Worm (Caenorhabditis elegans) whole organism, young adult: ENCODE data around the gene K02A2.1.
A peak's percentile ranks its signal among the peaks of the same experiment; 100 is the strongest.

ENCODE experiments used
- B0019.2 ChIP-seq: fragments of 200-800 bp; sonication (Bioruptor generic); conservative IDR thresholded peaks from 2 replicates; pipeline ENCODE4 v1.3.6; 2022; ENCODE audit warnings: missing genetic modification reagents, missing genetic modification characterization, missing compliant biosample characterization
- B0035.1 ChIP-seq: sonication (generic microtip); optimal IDR thresholded peaks from 2 replicates; lab custom pipeline; 2016; ENCODE audit warnings: missing genetic modification characterization, mild to moderate bottlenecking, missing compliant biosample characterization, missing genotype, missing genetic modification reagents
- F10E7.11 ChIP-seq: sonication (generic microtip); optimal IDR thresholded peaks from 2 replicates; lab custom pipeline; 2017; ENCODE audit warnings: mild to moderate bottlenecking, missing genetic modification characterization, moderate library complexity, missing compliant biosample characterization
- F23B12.7 ChIP-seq: sonication (generic microtip); optimal IDR thresholded peaks from 2 replicates; lab custom pipeline; 2017; ENCODE audit warnings: missing genetic modification characterization, mild to moderate bottlenecking, missing compliant biosample characterization, antibody characterized with exemption, moderate library complexity; ENCODE audit not compliant: insufficient read depth
- K11D2.4 ChIP-seq: fragments of 200-800 bp; sonication (Bioruptor generic); IDR thresholded peaks from 2 replicates; pipeline ENCODE4 v1.3.6; 2022; ENCODE audit warnings: missing genetic modification reagents, missing genetic modification characterization, missing compliant biosample characterization
- K12H6.12 ChIP-seq: fragments of 200-800 bp; sonication (Bioruptor generic); optimal IDR thresholded peaks from 2 replicates; lab custom pipeline; 2018; ENCODE audit warnings: mild to moderate bottlenecking, missing genetic modification characterization, missing compliant biosample characterization
- Y67H2A.10 ChIP-seq: fragments of 200-800 bp; sonication (Bioruptor generic); conservative IDR thresholded peaks from 2 replicates; pipeline ENCODE4 v1.3.6; 2022; ENCODE audit warnings: missing genetic modification reagents, missing genetic modification characterization, missing compliant biosample characterization
- atf-7 ChIP-seq: sonication (generic microtip); optimal IDR thresholded peaks from 2 replicates; lab custom pipeline; 2017; ENCODE audit warnings: mild to moderate bottlenecking, missing genetic modification characterization, missing compliant biosample characterization
- athp-1 ChIP-seq: sonication (generic microtip); optimal IDR thresholded peaks from 2 replicates; lab custom pipeline; 2017; ENCODE audit warnings: mild to moderate bottlenecking, missing genetic modification characterization, missing compliant biosample characterization
- attf-3 ChIP-seq: fragments of 200-800 bp; sonication (Bioruptor generic); conservative IDR thresholded peaks from 2 replicates; pipeline ENCODE4 v1.3.6; 2022; ENCODE audit warnings: missing genetic modification reagents, missing genetic modification characterization, missing compliant biosample characterization
- attf-5 ChIP-seq: fragments of 200-800 bp; sonication (Bioruptor generic); optimal IDR thresholded peaks from 2 replicates; lab custom pipeline; 2018; ENCODE audit warnings: mild to moderate bottlenecking, missing genetic modification characterization, missing compliant biosample characterization
- bed-1 ChIP-seq: fragments of 200-800 bp; sonication (Bioruptor generic); IDR thresholded peaks from 2 replicates; pipeline ENCODE4 v1.3.6; 2022; ENCODE audit warnings: missing genetic modification reagents, missing genetic modification characterization, missing compliant biosample characterization
- cebp-1 ChIP-seq, 2 experiments: fragments of 200-800 bp in 1 of 2; sonication (Bioruptor generic) in 1 of 2; sonication (generic microtip) in 1 of 2; IDR thresholded peaks in 1 of 2; optimal IDR thresholded peaks in 1 of 2; 2 replicates each; pipeline versions ENCODE4 v1.3.6 to Lab custom; 2017 to 2022; ENCODE audit warnings: missing compliant biosample characterization in 2 of 2, missing genetic modification characterization in 2 of 2, mild to moderate bottlenecking in 1 of 2, missing genetic modification reagents in 1 of 2, moderate library complexity in 1 of 2
- ceh-40 ChIP-seq: fragments of 200-800 bp; sonication (Bioruptor generic); IDR thresholded peaks from 2 replicates; pipeline ENCODE4 v1.3.6; 2022; ENCODE audit warnings: missing genetic modification characterization, missing compliant biosample characterization
- ceh-58 ChIP-seq: fragments of 200-800 bp; sonication (Bioruptor generic); IDR thresholded peaks from 2 replicates; pipeline ENCODE4 v1.3.6; 2022; ENCODE audit warnings: missing genetic modification characterization, missing compliant biosample characterization
- ceh-79 ChIP-seq: sonication (generic microtip); optimal IDR thresholded peaks from 2 replicates; lab custom pipeline; 2017; ENCODE audit warnings: mild to moderate bottlenecking, missing genetic modification characterization, missing compliant biosample characterization
- chd-7 ChIP-seq: sonication (generic microtip); optimal IDR thresholded peaks from 2 replicates; lab custom pipeline; 2016; ENCODE audit warnings: mild to moderate bottlenecking, missing genetic modification characterization, moderate library complexity, missing compliant biosample characterization
- dox-1 ChIP-seq: fragments of 200-800 bp; sonication (Bioruptor generic); IDR thresholded peaks from 2 replicates; pipeline ENCODE4 v1.3.6; 2022; ENCODE audit warnings: missing genetic modification reagents, missing genetic modification characterization, missing compliant biosample characterization
- dpff-1 ChIP-seq: sonication (generic microtip); optimal IDR thresholded peaks from 2 replicates; lab custom pipeline; 2017; ENCODE audit warnings: mild to moderate bottlenecking, missing genetic modification characterization, missing compliant biosample characterization
- dpl-1 ChIP-seq: fragments of 150-350 bp; optimal IDR thresholded peaks from 2 replicates; lab custom pipeline; 2014; ENCODE audit warnings: missing biosample characterization, missing genetic modification reagents, missing genetic modification characterization
- ekl-4 ChIP-seq: fragments of 200-800 bp; sonication (Bioruptor generic); IDR thresholded peaks from 2 replicates; pipeline ENCODE4 v1.3.6; 2022; ENCODE audit warnings: missing genetic modification reagents, missing genetic modification characterization, missing compliant biosample characterization
- fkh-3 ChIP-seq: sonication (generic microtip); optimal IDR thresholded peaks from 2 replicates; lab custom pipeline; 2016; ENCODE audit warnings: mild to moderate bottlenecking, missing genetic modification characterization, missing compliant biosample characterization
- gei-17 ChIP-seq: fragments of 200-800 bp; sonication (Bioruptor generic); optimal IDR thresholded peaks from 2 replicates; lab custom pipeline; 2018; ENCODE audit warnings: mild to moderate bottlenecking, missing genetic modification characterization, missing compliant biosample characterization
- hlh-12 ChIP-seq: sonication (generic microtip); optimal IDR thresholded peaks from 2 replicates; lab custom pipeline; 2016; ENCODE audit warnings: missing genetic modification characterization, missing compliant biosample characterization
- hmg-1.2 ChIP-seq: fragments of 200-800 bp; sonication (Bioruptor generic); IDR thresholded peaks from 2 replicates; pipeline ENCODE4 v1.3.6; 2022; ENCODE audit warnings: missing genetic modification reagents, missing genetic modification characterization, missing compliant biosample characterization
- let-526 ChIP-seq: fragments of 200-800 bp; sonication (Bioruptor generic); IDR thresholded peaks from 2 replicates; pipeline ENCODE4 v1.3.6; 2022; ENCODE audit warnings: missing genetic modification reagents, missing genetic modification characterization, missing compliant biosample characterization
- let-607 ChIP-seq, 2 experiments: fragments of 200-800 bp in 1 of 2; sonication (Bioruptor generic) in 1 of 2; sonication (generic microtip) in 1 of 2; optimal IDR thresholded peaks; 2 replicates each; lab custom pipeline; 2016 to 2018; ENCODE audit warnings: mild to moderate bottlenecking in 2 of 2, missing compliant biosample characterization in 2 of 2, missing genetic modification characterization in 2 of 2, moderate library complexity in 2 of 2, missing genotype in 1 of 2
- lin-40 ChIP-seq: sonication (generic microtip); optimal IDR thresholded peaks from 2 replicates; lab custom pipeline; 2016; ENCODE audit warnings: missing genetic modification characterization, mild to moderate bottlenecking, missing compliant biosample characterization, missing genotype, missing genetic modification reagents
- lsy-27 ChIP-seq: sonication (generic microtip); optimal IDR thresholded peaks from 2 replicates; lab custom pipeline; 2017; ENCODE audit warnings: missing genetic modification characterization, mild to moderate bottlenecking, missing compliant biosample characterization, antibody characterized with exemption, missing genotype, borderline replicate concordance; ENCODE audit not compliant: insufficient read depth
- mes-4 ChIP-seq: sonication (generic microtip); optimal IDR thresholded peaks from 2 replicates; lab custom pipeline; 2016; ENCODE audit warnings: missing genotype, missing genetic modification characterization, missing compliant biosample characterization
- mxl-1 ChIP-seq: sonication (generic microtip); optimal IDR thresholded peaks from 2 replicates; lab custom pipeline; 2016; ENCODE audit warnings: missing genetic modification characterization, missing compliant biosample characterization
- nfyb-1 ChIP-seq: fragments of 200-800 bp; sonication (Bioruptor generic); IDR thresholded peaks from 2 replicates; pipeline ENCODE4 v1.3.6; 2022; ENCODE audit warnings: missing genetic modification reagents, missing genetic modification characterization, missing compliant biosample characterization
- pbrm-1 ChIP-seq: fragments of 200-800 bp; sonication (Bioruptor generic); IDR thresholded peaks from 2 replicates; pipeline ENCODE4 v1.3.6; 2022; ENCODE audit warnings: missing genetic modification reagents, missing genetic modification characterization, missing compliant biosample characterization
- rec-8 ChIP-seq, 2 experiments: sonication (generic microtip); optimal IDR thresholded peaks; 2 replicates each; lab custom pipeline; 2016; ENCODE audit warnings: mild to moderate bottlenecking in 2 of 2, missing genetic modification characterization in 2 of 2, missing genetic modification reagents in 2 of 2, missing genotype in 2 of 2, missing biosample characterization in 1 of 2, missing compliant biosample characterization in 1 of 2, moderate library complexity in 1 of 2
- snpc-3.4 ChIP-seq: sonication (generic microtip); optimal IDR thresholded peaks from 2 replicates; lab custom pipeline; 2017; ENCODE audit warnings: missing genetic modification characterization, mild to moderate bottlenecking, missing compliant biosample characterization, antibody characterized with exemption, moderate library complexity, missing genotype, missing genetic modification reagents
- snpc-4 ChIP-seq, 5 experiments: fragments of 150-350 bp in 1 of 5; sonication (generic microtip) in 4 of 5; optimal IDR thresholded peaks; 2 replicates each; lab custom pipeline; 2014 to 2018; ENCODE audit warnings: missing genetic modification characterization in 5 of 5, missing biosample characterization in 3 of 5, antibody characterized with exemption in 2 of 5, mild to moderate bottlenecking in 2 of 5, missing compliant biosample characterization in 2 of 5, missing genotype in 2 of 5, moderate library complexity in 2 of 5, missing genetic modification reagents in 1 of 5
- tbp1 ChIP-seq: fragments of 200-800 bp; sonication (Bioruptor generic); optimal IDR thresholded peaks from 2 replicates; lab custom pipeline; 2018; ENCODE audit warnings: mild to moderate bottlenecking, missing genetic modification characterization, missing compliant biosample characterization
- tlf-1 ChIP-seq: fragments of 200-800 bp; sonication (Bioruptor generic); optimal IDR thresholded peaks from 2 replicates; lab custom pipeline; 2018; ENCODE audit warnings: mild to moderate bottlenecking, missing genetic modification characterization, missing compliant biosample characterization
- unc-130 ChIP-seq: sonication (generic microtip); optimal IDR thresholded peaks from 2 replicates; lab custom pipeline; 2016; ENCODE audit warnings: missing genetic modification reagents, missing genetic modification characterization, missing compliant biosample characterization
- unc-62 ChIP-seq: fragments of 150-350 bp; optimal IDR thresholded peaks from 2 replicates; lab custom pipeline; 2014; ENCODE audit warnings: missing biosample characterization, missing genetic modification reagents, missing genetic modification characterization
- xnd-1 ChIP-seq: sonication (generic microtip); optimal IDR thresholded peaks from 2 replicates; lab custom pipeline; 2016; ENCODE audit warnings: missing genotype, missing genetic modification reagents, missing genetic modification characterization, missing compliant biosample characterization
- zim-3 ChIP-seq: sonication (generic microtip); optimal IDR thresholded peaks from 2 replicates; lab custom pipeline; 2017; ENCODE audit warnings: mild to moderate bottlenecking, missing genetic modification characterization, moderate library complexity, missing compliant biosample characterization
- ztf-25 ChIP-seq: fragments of 200-800 bp; sonication (Bioruptor generic); IDR thresholded peaks from 2 replicates; pipeline ENCODE4 v1.3.6; 2022; ENCODE audit warnings: missing genetic modification reagents, missing genetic modification characterization, missing compliant biosample characterization
- ztf-6 ChIP-seq: fragments of 200-800 bp; sonication (Bioruptor generic); IDR thresholded peaks from 2 replicates; pipeline ENCODE4 v1.3.6; 2022; ENCODE audit warnings: missing genetic modification reagents, missing genetic modification characterization, missing compliant biosample characterization

Gene K02A2.1

DNA sequence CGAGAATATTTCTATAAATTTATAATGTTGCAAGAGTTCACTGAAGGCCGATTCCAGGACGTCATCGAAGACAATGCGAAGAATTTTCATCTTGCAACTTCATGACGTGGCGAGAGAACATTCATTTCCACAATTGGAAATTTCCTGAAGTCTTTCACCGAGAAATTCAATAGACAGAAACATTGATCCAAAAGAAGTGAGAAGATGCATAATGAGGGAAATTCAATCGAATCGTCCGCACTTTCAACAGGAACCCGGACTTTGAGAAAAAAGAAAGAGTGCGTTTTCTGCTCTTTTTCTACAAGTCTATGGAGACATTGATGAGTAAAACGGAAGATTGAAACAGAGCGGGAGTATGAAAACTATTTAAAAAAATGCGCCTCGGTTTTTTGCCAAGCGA is 34.3 kb downstream of the K02A2.1 start:
- TF ChIP-seq K11D2.4, result no peak
- TF ChIP-seq snpc-4 (GFP tag; optimal IDR thresholded peaks at IDR 0.05; lab: Kevin White, UChicago), result no peak
- no peak for TF ChIP-seq snpc-4 (tag; optimal IDR thresholded peaks at IDR 0.05; lab: Kevin White, UChicago)
- no peak for TF ChIP-seq F10E7.11 (tag; lab: Kevin White, UChicago)
- no peak for TF ChIP-seq mes-4
- TF ChIP-seq nfyb-1, result no peak
- no peak for TF ChIP-seq rec-8 (tag; optimal IDR thresholded peaks at IDR 0.05; lab: Kevin White, UChicago)
- TF ChIP-seq hlh-12 (tag; lab: Kevin White, UChicago), result no peak
- TF ChIP-seq gei-17, result no peak
- TF ChIP-seq B0035.1 (tag; lab: Kevin White, UChicago), result no peak

DNA sequence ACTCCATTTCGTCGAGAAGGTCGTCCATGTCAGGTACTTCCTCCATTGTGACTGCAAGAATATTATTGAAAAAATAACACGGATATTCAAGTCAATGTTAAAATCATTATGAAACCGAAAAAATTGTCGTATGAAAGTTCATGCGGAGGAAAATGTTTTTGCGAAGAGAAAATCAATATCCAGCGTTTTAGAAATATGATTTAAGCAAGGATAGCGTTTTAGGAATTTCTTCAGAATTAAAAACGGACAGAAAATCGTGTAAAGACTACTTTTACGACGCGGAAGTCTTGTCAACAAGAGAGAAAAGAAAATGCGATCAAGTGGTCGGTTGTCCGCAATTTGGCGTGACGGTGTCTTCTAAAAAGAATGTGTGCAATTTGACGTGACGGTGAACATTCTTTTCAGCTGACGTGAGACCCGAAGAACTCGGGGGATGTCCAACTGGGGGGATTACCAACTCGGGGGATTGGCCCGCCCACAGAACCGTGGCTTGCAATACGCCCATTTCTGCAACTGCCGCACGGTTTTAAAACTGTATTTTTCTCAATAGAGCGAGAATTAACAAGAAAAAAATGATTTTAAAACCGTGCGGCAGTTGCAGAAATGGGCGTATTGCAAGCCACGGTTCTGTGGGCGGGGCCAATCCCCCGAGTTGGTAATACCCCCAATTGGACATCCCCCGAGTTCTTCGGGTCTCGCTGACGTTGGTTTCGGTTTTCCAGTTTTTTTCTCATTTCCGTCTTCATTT is 43.6 kb downstream of the K02A2.1 start, which contains the start of the genes aka-1 and ubc-6:
TSS of gene aka-1 (minus strand) at position 51 of the 748 bp plus-strand sequence.
TSS of gene ubc-6 (plus strand) at position 701 of the 748 bp plus-strand sequence.
- peak; percentile 75; the same call in 1 of the 2 replicates for TF ChIP-seq ceh-40 (GFP tag; lab: Robert Waterston, UW)
- TF ChIP-seq Y67H2A.10 (GFP tag; lab: Robert Waterston, UW), result peak; percentile 92
- TF ChIP-seq lin-40, result peak; percentile 95
- peak; percentile 91 for TF ChIP-seq let-526 (GFP tag; lab: Robert Waterston, UW)
- TF ChIP-seq athp-1 (tag; lab: Kevin White, UChicago), result peak; percentile 88
- TF ChIP-seq attf-5 (GFP tag; lab: Kevin White, UChicago), result peak; percentile 96
- TF ChIP-seq let-607 (tag; optimal IDR thresholded peaks at IDR 0.05; lab: Kevin White, UChicago), result peak; percentile 69 to 83
- peak; percentile 70; the same call in 1 of the 2 replicates for TF ChIP-seq bed-1 (GFP tag; lab: Robert Waterston, UW)
- TF ChIP-seq ceh-58 (GFP tag; lab: Robert Waterston, UW), result 0 out of 2 replicates have a peak, but pooled peaks have one; percentile 74
- TF ChIP-seq tlf-1 (GFP tag; lab: Kevin White, UChicago), result peak; percentile 89
- peak; percentile 80 for TF ChIP-seq cebp-1 (GFP tag; IDR thresholded peaks at IDR 0.05; lab: Robert Waterston, UW)
- peak; percentile 91 for TF ChIP-seq cebp-1 (tag; optimal IDR thresholded peaks at IDR 0.05; lab: Kevin White, UChicago)
- TF ChIP-seq attf-3 (GFP tag; lab: Robert Waterston, UW), result peak; percentile 83
- TF ChIP-seq pbrm-1 (GFP tag; lab: Robert Waterston, UW), result peak; percentile 97
- TF ChIP-seq B0019.2 (GFP tag; lab: Robert Waterston, UW), result peak; percentile 97
- no peak for TF ChIP-seq mxl-1 (tag; lab: Kevin White, UChicago)
- peak; percentile 72 for TF ChIP-seq F23B12.7 (tag; lab: Kevin White, UChicago)
- TF ChIP-seq ztf-25 (GFP tag; lab: Robert Waterston, UW), result peak; percentile 97
- TF ChIP-seq snpc-3.4 (tag; lab: Kevin White, UChicago), result peak; percentile 47
- TF ChIP-seq mes-4, result no peak
- peak; percentile 49 for TF ChIP-seq zim-3 (tag; lab: Kevin White, UChicago)
- TF ChIP-seq hlh-12 (tag; lab: Kevin White, UChicago), result no peak
- TF ChIP-seq xnd-1 (tag; lab: Kevin White, UChicago), result peak; percentile 21
- TF ChIP-seq dox-1 (GFP tag; lab: Robert Waterston, UW), result peak; percentile 98
- TF ChIP-seq ekl-4 (GFP tag; lab: Robert Waterston, UW), result peak; percentile 96
- TF ChIP-seq tbp1 (GFP tag; lab: Kevin White, UChicago), result peak; percentile 72
- TF ChIP-seq unc-62 (GFP tag; lab: Kevin White, UChicago), result no peak
- peak; percentile 71 for TF ChIP-seq chd-7 (tag; lab: Kevin White, UChicago)
- peak; percentile 83 for TF ChIP-seq unc-130 (GFP tag; lab: Kevin White, UChicago)
- TF ChIP-seq nfyb-1, result peak; percentile 96
- peak; percentile 91 for TF ChIP-seq ztf-6 (GFP tag; lab: Robert Waterston, UW)
- TF ChIP-seq lsy-27 (tag; lab: Kevin White, UChicago), result peak; percentile 55
- peak; percentile 91 for TF ChIP-seq K12H6.12
- no peak for TF ChIP-seq dpff-1 (tag; lab: Kevin White, UChicago)
- TF ChIP-seq atf-7 (tag; lab: Kevin White, UChicago), result peak; percentile 62
- TF ChIP-seq hmg-1.2 (GFP tag; lab: Robert Waterston, UW), result peak; percentile 82
- peak; percentile 34 for TF ChIP-seq dpl-1 (GFP tag; lab: Kevin White, UChicago)
- no peak for TF ChIP-seq fkh-3 (tag; lab: Kevin White, UChicago)
- TF ChIP-seq ceh-79 (tag; lab: Kevin White, UChicago), result no peak
